Fruit fly (Drosophila melanogaster): Measurements from ENCODE around the gene CG5194.

Gene CG5194

dm6 chr3L:9057429-9058088, 47.9 kb upstream of the CG5194 start (continued):
- TF ChIP-seq CG2678 (tag; optimal IDR thresholded peaks at IDR 0.05) = peak; percentile 96
- peak; percentile 93 for TF ChIP-seq CG17829 (tag; optimal IDR thresholded peaks at IDR 0.05)
- peak; percentile 92 for TF ChIP-seq sisA (GFP tag; IDR thresholded peaks at IDR 0.05)
- TF ChIP-seq CG11695 (GFP tag; IDR thresholded peaks at IDR 0.05) = peak; percentile 88
- no peak for TF ChIP-seq CG4282 (GFP tag; optimal IDR thresholded peaks at IDR 0.05)
- TF ChIP-seq CG13287 (GFP tag; IDR thresholded peaks at IDR 0.05; ENCODE audit: partially characterized antibody) = no peak
- TF ChIP-seq CG6854 (GFP tag; optimal IDR thresholded peaks at IDR 0.05) = peak; percentile 85
- peak in 1 of 2 experiments; percentile 73 for TF ChIP-seq Hr78 (GFP tag; optimal IDR thresholded peaks at IDR 0.05)
- TF ChIP-seq CG5180 (GFP tag; optimal IDR thresholded peaks at IDR 0.05) = peak; percentile 71
- TF ChIP-seq croc (GFP tag; conservative IDR thresholded peaks at IDR 0.05) = peak; percentile 86
- TF ChIP-seq CG11398 (GFP tag; optimal IDR thresholded peaks at IDR 0.05) = peak; percentile 6
- peak; percentile 57 for TF ChIP-seq CG8290 (GFP tag; optimal IDR thresholded peaks at IDR 0.05)
- TF ChIP-seq CG8290 (tag; optimal IDR thresholded peaks at IDR 0.05) = peak in 1 of 2 experiments; percentile 36
- TF ChIP-seq CG10431 (GFP tag; optimal IDR thresholded peaks at IDR 0.05) = peak; percentile 78
- peak; percentile 83 for TF ChIP-seq CG4730 (GFP tag; IDR thresholded peaks at IDR 0.05)
- TF ChIP-seq nerfin-1 (tag; optimal IDR thresholded peaks at IDR 0.05) = peak; percentile 86
- TF ChIP-seq mirr (GFP tag; optimal IDR thresholded peaks at IDR 0.05) = peak; percentile 49
- peak; percentile 84 for TF ChIP-seq klu (GFP tag; IDR thresholded peaks at IDR 0.05)
- TF ChIP-seq esg (GFP tag; conservative IDR thresholded peaks at IDR 0.05) = peak; percentile 85
- TF ChIP-seq Rx (GFP tag; IDR thresholded peaks at IDR 0.05) = peak; percentile 77
- TF ChIP-seq Doc2 (GFP tag; IDR thresholded peaks at IDR 0.05) = peak; percentile 54; the same call in 1 of the 2 replicates
- TF ChIP-seq Dek (tag; optimal IDR thresholded peaks at IDR 0.05) = peak; percentile 94
- peak; percentile 96 for TF ChIP-seq row (GFP tag; IDR thresholded peaks at IDR 0.05)
- peak; percentile 62 for TF ChIP-seq CG18011 (GFP tag; optimal IDR thresholded peaks at IDR 0.05)
- TF ChIP-seq CG4404 (GFP tag; IDR thresholded peaks at IDR 0.05) = peak; percentile 79
- no peak for TF ChIP-seq fd102C (GFP tag; optimal IDR thresholded peaks at IDR 0.05)
- TF ChIP-seq ac (GFP tag; optimal IDR thresholded peaks at IDR 0.05) = peak; percentile 25
- peak; percentile 75 for TF ChIP-seq Nf-YB (GFP tag; optimal IDR thresholded peaks at IDR 0.05)
- peak; percentile 66 for TF ChIP-seq CG17612 (GFP tag; IDR thresholded peaks at IDR 0.05)
- peak; percentile 46 for TF ChIP-seq bab2 (GFP tag; optimal IDR thresholded peaks at IDR 0.05)
- TF ChIP-seq chinmo (GFP tag; IDR thresholded peaks at IDR 0.05; ENCODE audit: partially characterized antibody) = no peak
- TF ChIP-seq CG33213 (GFP tag; optimal IDR thresholded peaks at IDR 0.05) = peak; percentile 14
- peak; percentile 57 for TF ChIP-seq CG16863 (GFP tag; optimal IDR thresholded peaks at IDR 0.05)
- peak; percentile 75 for TF ChIP-seq exex (tag; optimal IDR thresholded peaks at IDR 0.05)
- peak; percentile 86 for TF ChIP-seq H2.0 (GFP tag; IDR thresholded peaks at IDR 0.05)
- peak; percentile 96 for TF ChIP-seq CG8924 (tag; optimal IDR thresholded peaks at IDR 0.05)
- peak; percentile 85 for TF ChIP-seq CG7372 (GFP tag; IDR thresholded peaks at IDR 0.05)
- no peak for TF ChIP-seq amos (GFP tag; IDR thresholded peaks at IDR 0.05; ENCODE audit: partially characterized antibody)
- peak; percentile 88 for TF ChIP-seq CG13775 (GFP tag; optimal IDR thresholded peaks at IDR 0.05)
- TF ChIP-seq Gug (GFP tag; IDR thresholded peaks at IDR 0.05) = peak; percentile 72
- TF ChIP-seq da (GFP tag; optimal IDR thresholded peaks at IDR 0.05) = no peak
- TF ChIP-seq Usf (GFP tag; optimal IDR thresholded peaks at IDR 0.05) = peak; percentile 80
- no peak for TF ChIP-seq tx (GFP tag; optimal IDR thresholded peaks at IDR 0.05)
- TF ChIP-seq CG7963 (GFP tag; IDR thresholded peaks at IDR 0.05; ENCODE audit: partially characterized antibody) = no peak
- peak; percentile 86 for TF ChIP-seq zf30C (GFP tag; optimal IDR thresholded peaks at IDR 0.05)
- TF ChIP-seq run (tag; optimal IDR thresholded peaks at IDR 0.05) = peak; percentile 59
- TF ChIP-seq ind (GFP tag; optimal IDR thresholded peaks at IDR 0.05) = peak; percentile 87
- peak; percentile 88 for TF ChIP-seq Ssrp (tag; optimal IDR thresholded peaks at IDR 0.05)
- peak; percentile 39 for TF ChIP-seq CG15073 (GFP tag; optimal IDR thresholded peaks at IDR 0.05)
- TF ChIP-seq wek (GFP tag; optimal IDR thresholded peaks at IDR 0.05) = peak; percentile 35

Measured in whole organism, embryonic.